Fruit fly (Drosophila melanogaster) whole organism: ENCODE results near the gene Ptp61F.

ENCODE experiments used
- EcR ChIP-seq, 2 experiments: fragments of >200 bp; optimal IDR thresholded peaks; 2 replicates each; lab custom pipeline; 2017; ENCODE audit warnings: missing biosample characterization in 2 of 2, missing genetic modification characterization in 2 of 2, missing genetic modification reagents in 2 of 2
- usp ChIP-seq: fragments of >200 bp; optimal IDR thresholded peaks from 2 replicates; lab custom pipeline; 2017; ENCODE audit warnings: missing biosample characterization, missing genetic modification characterization, mixed read lengths

DNA sequence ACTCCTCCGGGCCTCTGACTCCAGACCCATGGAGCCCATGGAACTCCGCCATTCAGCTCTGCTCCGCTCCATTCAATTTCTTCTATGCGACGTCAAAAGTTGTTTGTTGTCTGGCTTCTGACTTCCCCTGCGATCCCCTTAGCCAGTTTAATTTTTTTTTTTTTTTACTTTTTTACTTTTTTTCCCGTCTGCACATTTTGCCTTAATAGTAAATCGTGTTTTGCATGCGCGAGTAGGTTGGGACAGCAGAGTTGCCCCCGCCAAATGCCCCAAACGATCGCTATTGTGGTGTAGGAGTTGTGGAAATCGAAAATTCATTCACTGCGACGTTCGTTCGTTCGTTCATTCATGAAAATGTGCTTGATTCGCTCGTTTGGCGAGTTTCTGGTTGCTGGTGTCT, 34.1 kb downstream of the Ptp61F start:
- TF ChIP-seq EcR (GFP tag; optimal IDR thresholded peaks at IDR 0.05; lab: Kevin White, UChicago) (no peak), usp (GFP tag; lab: Kevin White, UChicago) (no peak)
